Fruit fly (Drosophila melanogaster) Kc167 (cell line): Measurements from ENCODE around the gene CG10631.

Experiments used
- Myc ChIP-seq: fragments of >200 bp; optimal IDR thresholded peaks from 2 replicates; lab custom pipeline; 2017; ENCODE audit warnings: missing external identifiers
- Sin3A ChIP-seq: fragments of >200 bp; optimal IDR thresholded peaks from 2 replicates; lab custom pipeline; 2018; ENCODE audit warnings: missing external identifiers
- h ChIP-seq: fragments of >200 bp; optimal IDR thresholded peaks from 3 replicates; lab custom pipeline; 2018; ENCODE audit warnings: missing external identifiers
- insv ChIP-seq: fragments of >200 bp; optimal IDR thresholded peaks from 3 replicates; lab custom pipeline; 2018; ENCODE audit warnings: missing external identifiers
- psq ChIP-seq: fragments of >200 bp; optimal IDR thresholded peaks from 2 replicates; lab custom pipeline; 2017; ENCODE audit warnings: missing external identifiers
- ttk ChIP-seq: sonication (Bioruptor generic); optimal IDR thresholded peaks from 2 replicates; lab custom pipeline; 2017; ENCODE audit warnings: missing external identifiers

CG10631 gene

dm6 chr2L:19735635-19736109 lies 21.0 kb downstream of the CG10631 start, which contains the start of the genes CG10462 and Nf-YB:
Gene CG10462 (minus strand): TSS chr2L:19735980.
Gene Nf-YB (plus strand): TSS chr2L:19736044.
- TF ChIP-seq insv (lab: Kevin White, UChicago) (no peak), Myc (no peak), psq (lab: Kevin White, UChicago) (no peak), h (no peak), ttk (lab: Kevin White, UChicago) (no peak), Sin3A (lab: Kevin White, UChicago) (no peak)

- TF ChIP-seq Myc (no peak), Sin3A (lab: Kevin White, UChicago) (no peak), h (no peak), psq (lab: Kevin White, UChicago) (no peak), insv (lab: Kevin White, UChicago) (no peak), ttk (lab: Kevin White, UChicago) (no peak)
Measured at dm6 chr2L:19722517-19722916, 34.2 kb downstream of the CG10631 start.

dm6 chr2L:19700868-19701267 lies 55.8 kb downstream of the CG10631 start, which contains the start of gene scw:
Gene scw (minus strand): TSS chr2L:19700968.
- TF ChIP-seq psq (lab: Kevin White, UChicago) (no peak), insv (lab: Kevin White, UChicago) (no peak), ttk (lab: Kevin White, UChicago) (no peak), Myc (no peak), h (no peak), Sin3A (lab: Kevin White, UChicago) (no peak)
